Fruit fly (Drosophila melanogaster) whole organism: ENCODE results near the gene CG12522.

Experiments
- CG8478 ChIP-seq: fragments of >200 bp; optimal IDR thresholded peaks from 2 replicates; lab custom pipeline; 2018; ENCODE audit warnings: inconsistent platforms
- EcR ChIP-seq, 2 experiments: fragments of >200 bp; optimal IDR thresholded peaks; 2 replicates each; lab custom pipeline; 2017; ENCODE audit warnings: missing biosample characterization in 2 of 2, missing genetic modification characterization in 2 of 2, missing genetic modification reagents in 2 of 2
- usp ChIP-seq: fragments of >200 bp; optimal IDR thresholded peaks from 2 replicates; lab custom pipeline; 2017; ENCODE audit warnings: missing biosample characterization, missing genetic modification characterization, mixed read lengths

DNA sequence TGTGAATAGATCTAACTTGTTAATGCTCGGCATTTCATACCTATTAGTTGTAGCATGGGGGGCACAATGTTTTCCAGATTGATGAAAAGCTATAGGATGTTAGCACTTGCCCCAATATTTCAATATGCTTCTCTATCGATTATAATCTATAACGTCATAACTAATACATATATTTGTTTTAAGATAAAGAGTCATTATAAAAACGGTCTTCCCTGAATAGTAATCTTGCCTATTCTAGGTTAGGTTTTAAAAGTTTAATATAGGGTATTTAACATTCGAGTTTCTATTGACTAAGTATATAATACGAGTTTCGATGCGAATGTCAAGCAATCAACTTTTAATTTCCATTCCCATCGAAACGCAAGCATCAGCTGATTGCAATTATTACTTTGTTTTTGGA is 46.8 kb upstream of the CG12522 start, which contains the start of the genes CG6321 and Blos2:
- no peak for TF ChIP-seq CG8478 (lab: Kevin White, UChicago)
- no peak for TF ChIP-seq usp (GFP tag; lab: Kevin White, UChicago)
- no peak for TF ChIP-seq EcR (GFP tag; optimal IDR thresholded peaks at IDR 0.05; lab: Kevin White, UChicago)
